Worm (Caenorhabditis elegans) whole organism, late embryonic: ENCODE measurements around the gene scyl-1.

ENCODE experiments used
- C08G9.2 ChIP-seq: sonication (generic microtip); optimal IDR thresholded peaks from 2 replicates; lab custom pipeline; 2016; ENCODE audit warnings: mild to moderate bottlenecking, missing genetic modification characterization, moderate library complexity, missing compliant biosample characterization
- C38D4.7 ChIP-seq: fragments of 200-800 bp; sonication (Bioruptor generic); optimal IDR thresholded peaks from 2 replicates; lab custom pipeline; 2018; ENCODE audit warnings: mild to moderate bottlenecking, missing genetic modification characterization, moderate library complexity, missing compliant biosample characterization
- F13H6.1 ChIP-seq: sonication (generic microtip); optimal IDR thresholded peaks from 2 replicates; lab custom pipeline; 2016; ENCODE audit warnings: missing genetic modification characterization, missing compliant biosample characterization
- K09A11.1 ChIP-seq: sonication (generic microtip); optimal IDR thresholded peaks from 2 replicates; lab custom pipeline; 2017; ENCODE audit warnings: antibody characterized with exemption, mild to moderate bottlenecking, missing genetic modification characterization, missing compliant biosample characterization; ENCODE audit not compliant: insufficient read depth
- T23F11.4 ChIP-seq: fragments of 200-800 bp; sonication (Bioruptor generic); optimal IDR thresholded peaks from 2 replicates; lab custom pipeline; 2018; ENCODE audit warnings: mild to moderate bottlenecking, missing genetic modification characterization, missing compliant biosample characterization
- Y22D7AL.16 ChIP-seq: sonication (generic microtip); optimal IDR thresholded peaks from 2 replicates; lab custom pipeline; 2016; ENCODE audit warnings: missing genetic modification characterization, missing compliant biosample characterization
- ahr-1 ChIP-seq: sonication (generic microtip); optimal IDR thresholded peaks from 2 replicates; lab custom pipeline; 2016; ENCODE audit warnings: missing genetic modification characterization, missing compliant biosample characterization
- ceh-14 ChIP-seq: sonication (generic microtip); optimal IDR thresholded peaks from 2 replicates; lab custom pipeline; 2016; ENCODE audit warnings: missing genotype, missing genetic modification characterization, missing compliant biosample characterization
- ceh-18 ChIP-seq: sonication (generic microtip); optimal IDR thresholded peaks from 2 replicates; lab custom pipeline; 2016; ENCODE audit warnings: missing genetic modification characterization, missing compliant biosample characterization
- ceh-2 ChIP-seq: sonication (generic microtip); optimal IDR thresholded peaks from 2 replicates; lab custom pipeline; 2016; ENCODE audit warnings: missing genotype, missing genetic modification characterization, missing compliant biosample characterization
- ceh-30 ChIP-seq: fragments of 150-350 bp; optimal IDR thresholded peaks from 2 replicates; lab custom pipeline; 2014; ENCODE audit warnings: missing biosample characterization, missing genetic modification characterization
- ceh-31 ChIP-seq: sonication (generic microtip); optimal IDR thresholded peaks from 2 replicates; lab custom pipeline; 2016; ENCODE audit warnings: missing genetic modification characterization, missing compliant biosample characterization
- ceh-45 ChIP-seq: fragments of 200-800 bp; sonication (Bioruptor generic); IDR thresholded peaks from 2 replicates; pipeline ENCODE4 v1.3.6; 2022; ENCODE audit warnings: missing genetic modification reagents, missing genetic modification characterization, missing compliant biosample characterization
- ceh-48 ChIP-seq: sonication (generic microtip); optimal IDR thresholded peaks from 2 replicates; lab custom pipeline; 2016; ENCODE audit warnings: missing genetic modification characterization, inconsistent platforms, missing compliant biosample characterization
- ceh-9 ChIP-seq: sonication (generic microtip); optimal IDR thresholded peaks from 2 replicates; lab custom pipeline; 2016; ENCODE audit warnings: mild to moderate bottlenecking, missing genetic modification characterization, inconsistent platforms, missing compliant biosample characterization
- che-1 ChIP-seq: sonication (generic microtip); optimal IDR thresholded peaks from 2 replicates; lab custom pipeline; 2016; ENCODE audit warnings: mild to moderate bottlenecking, missing genetic modification characterization, missing compliant biosample characterization
- dmd-4 ChIP-seq: sonication (generic microtip); optimal IDR thresholded peaks from 2 replicates; lab custom pipeline; 2016; ENCODE audit warnings: borderline replicate concordance, missing genetic modification characterization, missing compliant biosample characterization
- dve-1 ChIP-seq: sonication (generic microtip); optimal IDR thresholded peaks from 2 replicates; lab custom pipeline; 2017; ENCODE audit warnings: antibody characterized with exemption, mild to moderate bottlenecking, missing genetic modification characterization, missing compliant biosample characterization
- elt-2 ChIP-seq: sonication (generic microtip); optimal IDR thresholded peaks from 2 replicates; lab custom pipeline; 2016; ENCODE audit warnings: missing genetic modification reagents, missing genetic modification characterization, missing compliant biosample characterization
- elt-4 ChIP-seq: sonication (generic microtip); optimal IDR thresholded peaks from 2 replicates; lab custom pipeline; 2016; ENCODE audit warnings: missing genetic modification characterization, missing compliant biosample characterization
- ets-4 ChIP-seq: sonication (generic microtip); optimal IDR thresholded peaks from 2 replicates; lab custom pipeline; 2016; ENCODE audit warnings: missing genetic modification characterization, missing compliant biosample characterization
- eyg-1 ChIP-seq: sonication (generic microtip); optimal IDR thresholded peaks from 2 replicates; lab custom pipeline; 2016; ENCODE audit warnings: missing genotype, missing genetic modification characterization, missing compliant biosample characterization
- fax-1 ChIP-seq: sonication (generic microtip); optimal IDR thresholded peaks from 2 replicates; lab custom pipeline; 2016; ENCODE audit warnings: missing genotype, missing genetic modification characterization, missing compliant biosample characterization
- fkh-6 ChIP-seq: sonication (generic microtip); optimal IDR thresholded peaks from 2 replicates; lab custom pipeline; 2016; ENCODE audit warnings: missing genetic modification characterization, missing compliant biosample characterization
- gmeb-2 ChIP-seq: sonication (generic microtip); optimal IDR thresholded peaks from 2 replicates; lab custom pipeline; 2016; ENCODE audit warnings: missing genetic modification characterization, inconsistent platforms, missing compliant biosample characterization
- hlh-15 ChIP-seq: sonication (generic microtip); optimal IDR thresholded peaks from 2 replicates; lab custom pipeline; 2016; ENCODE audit warnings: missing genetic modification characterization, missing compliant biosample characterization
- hlh-30 ChIP-seq: sonication (generic microtip); optimal IDR thresholded peaks from 2 replicates; lab custom pipeline; 2017; ENCODE audit warnings: antibody characterized with exemption, missing genetic modification characterization, missing compliant biosample characterization; ENCODE audit not compliant: insufficient read depth
- hlh-6 ChIP-seq: sonication (generic microtip); optimal IDR thresholded peaks from 2 replicates; lab custom pipeline; 2016; ENCODE audit warnings: missing genotype, missing genetic modification characterization, missing compliant biosample characterization
- hlh-8 ChIP-seq: sonication (generic microtip); optimal IDR thresholded peaks from 2 replicates; lab custom pipeline; 2016; ENCODE audit warnings: missing genotype, missing genetic modification characterization, missing compliant biosample characterization
- madf-2 ChIP-seq: sonication (generic microtip); optimal IDR thresholded peaks from 2 replicates; lab custom pipeline; 2017; ENCODE audit warnings: missing genetic modification characterization, missing compliant biosample characterization
- mec-3 ChIP-seq: sonication (generic microtip); optimal IDR thresholded peaks from 2 replicates; lab custom pipeline; 2016; ENCODE audit warnings: borderline replicate concordance, missing genetic modification characterization, missing compliant biosample characterization
- nfya-1 ChIP-seq: sonication (generic microtip); optimal IDR thresholded peaks from 2 replicates; lab custom pipeline; 2017; ENCODE audit warnings: missing genetic modification characterization, mild to moderate bottlenecking, missing compliant biosample characterization, antibody characterized with exemption, moderate library complexity
- nhr-11 ChIP-seq: fragments of 150-350 bp; optimal IDR thresholded peaks from 2 replicates; lab custom pipeline; 2014; ENCODE audit warnings: missing biosample characterization, missing genetic modification characterization
- nhr-232 ChIP-seq: sonication (generic microtip); optimal IDR thresholded peaks from 2 replicates; lab custom pipeline; 2016; ENCODE audit warnings: missing genetic modification characterization, missing compliant biosample characterization
- npax-4 ChIP-seq: sonication (generic microtip); optimal IDR thresholded peaks from 2 replicates; lab custom pipeline; 2016; ENCODE audit warnings: missing genetic modification characterization, missing compliant biosample characterization
- odd-2 ChIP-seq: sonication (generic microtip); optimal IDR thresholded peaks from 2 replicates; lab custom pipeline; 2017; ENCODE audit warnings: antibody characterized with exemption, mild to moderate bottlenecking, missing genetic modification characterization, missing compliant biosample characterization
- pat-9 ChIP-seq: fragments of 200-800 bp; sonication (Bioruptor generic); optimal IDR thresholded peaks from 2 replicates; lab custom pipeline; 2018; ENCODE audit warnings: mild to moderate bottlenecking, missing genetic modification characterization, moderate library complexity, missing compliant biosample characterization
- pha-2 ChIP-seq: sonication (generic microtip); optimal IDR thresholded peaks from 2 replicates; lab custom pipeline; 2017; ENCODE audit warnings: mild to moderate bottlenecking, missing genetic modification characterization, missing compliant biosample characterization
- pha-4 ChIP-seq: fragments of 150-350 bp; optimal IDR thresholded peaks from 2 replicates; lab custom pipeline; 2018; ENCODE audit warnings: missing biosample characterization, missing genetic modification reagents, missing genetic modification characterization
- pros-1 ChIP-seq: fragments of 150-350 bp; optimal IDR thresholded peaks from 2 replicates; lab custom pipeline; 2014; ENCODE audit warnings: missing biosample characterization, missing genetic modification reagents, missing genetic modification characterization
- ref-2 ChIP-seq: sonication (generic microtip); optimal IDR thresholded peaks from 2 replicates; lab custom pipeline; 2016; ENCODE audit warnings: missing genetic modification characterization, missing compliant biosample characterization
- sox-2 ChIP-seq: fragments of 200-800 bp; sonication (Bioruptor generic); IDR thresholded peaks from 2 replicates; pipeline ENCODE4 v1.3.6; 2022; ENCODE audit warnings: missing genetic modification reagents, missing genetic modification characterization, missing compliant biosample characterization
- sox-4 ChIP-seq: sonication (generic microtip); optimal IDR thresholded peaks from 2 replicates; lab custom pipeline; 2017; ENCODE audit warnings: mild to moderate bottlenecking, missing genetic modification characterization, inconsistent platforms, missing compliant biosample characterization
- syd-9 ChIP-seq: sonication (generic microtip); optimal IDR thresholded peaks from 2 replicates; lab custom pipeline; 2016; ENCODE audit warnings: mild to moderate bottlenecking, missing genetic modification characterization, moderate library complexity, missing compliant biosample characterization
- tbx-2 ChIP-seq: sonication (generic microtip); optimal IDR thresholded peaks from 2 replicates; lab custom pipeline; 2016; ENCODE audit warnings: missing genetic modification characterization, missing compliant biosample characterization
- unc-42 ChIP-seq: sonication (generic microtip); optimal IDR thresholded peaks from 2 replicates; lab custom pipeline; 2016; ENCODE audit warnings: missing genotype, missing genetic modification characterization, missing compliant biosample characterization
- unc-86 ChIP-seq: sonication (generic microtip); optimal IDR thresholded peaks from 2 replicates; lab custom pipeline; 2016; ENCODE audit warnings: missing genetic modification characterization, missing compliant biosample characterization

Gene scyl-1

ce11 chrV:13008825-13009224 lies 32.7 kb downstream of the scyl-1 start, which contains the start of gene F15B9.10:
Gene F15B9.10 (minus strand): TSS chrV:13008925.
- TF ChIP-seq hlh-30 (tag; lab: Kevin White, UChicago) (no peak), nhr-11 (no peak), ceh-48 (tag; lab: Kevin White, UChicago) (no peak), sox-2 (no peak), ahr-1 (tag; lab: Kevin White, UChicago) (no peak), tbx-2 (tag; lab: Kevin White, UChicago) (no peak), npax-4 (tag; lab: Kevin White, UChicago) (no peak), F13H6.1 (tag; lab: Kevin White, UChicago) (no peak), odd-2 (tag; lab: Kevin White, UChicago) (no peak), ceh-30 (tag; lab: Kevin White, UChicago) (no peak), dmd-4 (no peak), pha-2 (tag; lab: Kevin White, UChicago) (no peak), C38D4.7 (no peak), K09A11.1 (tag; lab: Kevin White, UChicago) (no peak), hlh-6 (tag; lab: Kevin White, UChicago) (no peak), che-1 (tag; lab: Kevin White, UChicago) (no peak), pros-1 (tag; lab: Kevin White, UChicago) (no peak), syd-9 (no peak), fkh-6 (tag; lab: Kevin White, UChicago) (no peak), ets-4 (tag; lab: Kevin White, UChicago) (no peak)

- TF ChIP-seq fkh-6 (tag; lab: Kevin White, UChicago) (no peak), C08G9.2 (no peak), nfya-1 (tag; lab: Kevin White, UChicago) (no peak), F13H6.1 (tag; lab: Kevin White, UChicago) (no peak), sox-4 (tag; lab: Kevin White, UChicago) (no peak), elt-2 (no peak), madf-2 (no peak), ceh-18 (tag; lab: Kevin White, UChicago) (no peak), hlh-8 (tag; lab: Kevin White, UChicago) (no peak), pat-9 (tag; lab: Kevin White, UChicago) (no peak), hlh-6 (tag; lab: Kevin White, UChicago) (no peak), eyg-1 (tag; lab: Kevin White, UChicago) (no peak)
These were observed 34.8 kb downstream of the scyl-1 start for ce11 chrV:13006754-13007153.

- TF ChIP-seq mec-3 (tag; lab: Kevin White, UChicago) (no peak), ets-4 (tag; lab: Kevin White, UChicago) (no peak), ceh-30 (tag; lab: Kevin White, UChicago) (no peak), T23F11.4 (no peak), sox-2 (no peak), eyg-1 (tag; lab: Kevin White, UChicago) (no peak), elt-4 (tag; lab: Kevin White, UChicago) (no peak), nhr-232 (tag; lab: Kevin White, UChicago) (no peak), C08G9.2 (no peak), ceh-31 (tag; lab: Kevin White, UChicago) (no peak), ahr-1 (tag; lab: Kevin White, UChicago) (no peak)
These were observed 37.1 kb downstream of the scyl-1 start for ce11 chrV:13004374-13004773.

ce11 chrV:13003378-13003777 lies 38.1 kb downstream of the scyl-1 start:
- TF ChIP-seq nfya-1 (tag; lab: Kevin White, UChicago) (peak; percentile 47), fax-1 (tag; lab: Kevin White, UChicago) (peak; percentile 86), unc-42 (tag; lab: Kevin White, UChicago) (peak; percentile 57), ceh-9 (tag; lab: Kevin White, UChicago) (peak; percentile 78), ceh-48 (tag; lab: Kevin White, UChicago) (peak; percentile 71), Y22D7AL.16 (peak; percentile 91), ets-4 (tag; lab: Kevin White, UChicago) (peak; percentile 44), ceh-14 (tag; lab: Kevin White, UChicago) (peak; percentile 82), ref-2 (tag; lab: Kevin White, UChicago) (peak; percentile 65), hlh-15 (tag; lab: Kevin White, UChicago) (peak; percentile 27), C38D4.7 (peak; percentile 85), gmeb-2 (tag; lab: Kevin White, UChicago) (peak; percentile 80), nhr-11 (no peak), pha-4 (tag; lab: Kevin White, UChicago) (no peak), pat-9 (tag; lab: Kevin White, UChicago) (peak; percentile 89), ceh-2 (peak; percentile 73), dve-1 (tag; lab: Kevin White, UChicago) (peak; percentile 76), ceh-45 (GFP tag; lab: Robert Waterston, UW) (peak; percentile 83), unc-86 (tag; lab: Kevin White, UChicago) (peak; percentile 85), mec-3 (tag; lab: Kevin White, UChicago) (no peak)
